Worm (Caenorhabditis elegans) whole organism, L2 larva: ENCODE results near the gene spk-1.

Source experiments
- C34F6.9 ChIP-seq: fragments of 150-350 bp; optimal IDR thresholded peaks from 2 replicates; lab custom pipeline; 2014; ENCODE audit warnings: missing biosample characterization, missing genetic modification characterization
- F13H6.1 ChIP-seq: sonication (generic microtip); optimal IDR thresholded peaks from 2 replicates; lab custom pipeline; 2016; ENCODE audit warnings: missing genetic modification characterization, missing compliant biosample characterization
- R02D3.7 ChIP-seq: fragments of 150-350 bp; optimal IDR thresholded peaks from 2 replicates; lab custom pipeline; 2014; ENCODE audit warnings: missing biosample characterization, missing genetic modification characterization
- Y55F3AM.14 ChIP-seq: fragments of 200-800 bp; sonication (Bioruptor generic); optimal IDR thresholded peaks from 2 replicates; lab custom pipeline; 2018; ENCODE audit warnings: mild to moderate bottlenecking, missing genetic modification characterization, missing compliant biosample characterization
- alr-1 ChIP-seq: fragments of 150-350 bp; optimal IDR thresholded peaks from 2 replicates; lab custom pipeline; 2014; ENCODE audit warnings: missing biosample characterization, missing genetic modification characterization
- aly-2 ChIP-seq: fragments of 150-350 bp; optimal IDR thresholded peaks from 2 replicates; lab custom pipeline; 2014; ENCODE audit warnings: missing biosample characterization, missing genetic modification characterization
- blmp-1 ChIP-seq: sonication (generic microtip); optimal IDR thresholded peaks from 2 replicates; lab custom pipeline; 2017; ENCODE audit warnings: missing genetic modification characterization, mild to moderate bottlenecking, missing compliant biosample characterization, antibody characterized with exemption, moderate library complexity; ENCODE audit not compliant: insufficient read depth
- crh-2 ChIP-seq: sonication (generic microtip); optimal IDR thresholded peaks from 2 replicates; lab custom pipeline; 2017; ENCODE audit warnings: missing biosample characterization, missing genetic modification characterization
- dmd-4 ChIP-seq: sonication (generic microtip); optimal IDR thresholded peaks from 2 replicates; lab custom pipeline; 2017; ENCODE audit warnings: missing biosample characterization, missing genetic modification characterization
- egl-27 ChIP-seq: sonication (generic microtip); optimal IDR thresholded peaks from 3 replicates; lab custom pipeline; 2017; ENCODE audit warnings: missing biosample characterization, missing genetic modification reagents, missing genetic modification characterization
- fos-1 ChIP-seq: fragments of 150-350 bp; optimal IDR thresholded peaks from 2 replicates; lab custom pipeline; 2014; ENCODE audit warnings: missing biosample characterization, missing genetic modification characterization
- gmeb-1 ChIP-seq: fragments of 150-350 bp; optimal IDR thresholded peaks from 2 replicates; lab custom pipeline; 2014; ENCODE audit warnings: missing biosample characterization, missing genetic modification characterization
- lin-11 ChIP-seq: fragments of 150-350 bp; sonication (generic microtip); optimal IDR thresholded peaks from 2 replicates; lab custom pipeline; 2014; ENCODE audit warnings: missing biosample characterization, missing genetic modification characterization, inconsistent platforms, mixed read lengths
- lin-39 ChIP-seq: fragments of 150-350 bp; optimal IDR thresholded peaks from 2 replicates; lab custom pipeline; 2014; ENCODE audit warnings: missing biosample characterization, missing genetic modification reagents, missing genetic modification characterization
- lsy-2 ChIP-seq, 2 experiments: fragments of 150-350 bp in 1 of 2; sonication (generic microtip) in 1 of 2; optimal IDR thresholded peaks; 2 replicates each; lab custom pipeline; 2014 to 2017; ENCODE audit warnings: missing biosample characterization in 2 of 2, missing genetic modification characterization in 2 of 2
- mab-5 ChIP-seq: fragments of 150-350 bp; optimal IDR thresholded peaks from 2 replicates; lab custom pipeline; 2014; ENCODE audit warnings: missing biosample characterization, missing genetic modification characterization
- mbf-1 ChIP-seq: sonication (generic microtip); optimal IDR thresholded peaks from 2 replicates; lab custom pipeline; 2017; ENCODE audit warnings: missing biosample characterization, missing genetic modification characterization
- nhr-12 ChIP-seq: fragments of 150-350 bp; optimal IDR thresholded peaks from 2 replicates; lab custom pipeline; 2014; ENCODE audit warnings: missing biosample characterization, missing genetic modification characterization
- nhr-129 ChIP-seq: fragments of 150-350 bp; optimal IDR thresholded peaks from 2 replicates; lab custom pipeline; 2014; ENCODE audit warnings: missing biosample characterization, missing genetic modification characterization
- nhr-21 ChIP-seq: fragments of 150-350 bp; optimal IDR thresholded peaks from 2 replicates; lab custom pipeline; 2014; ENCODE audit warnings: missing biosample characterization, missing genetic modification characterization
- nhr-23 ChIP-seq: fragments of 150-350 bp; optimal IDR thresholded peaks from 2 replicates; lab custom pipeline; 2014; ENCODE audit warnings: missing biosample characterization, missing genetic modification reagents, missing genetic modification characterization
- nhr-237 ChIP-seq: fragments of 150-350 bp; optimal IDR thresholded peaks from 2 replicates; lab custom pipeline; 2014; ENCODE audit warnings: missing biosample characterization, missing genetic modification characterization
- nhr-25 ChIP-seq: fragments of 150-350 bp; sonication (generic microtip); optimal IDR thresholded peaks from 3 replicates; lab custom pipeline; 2014; ENCODE audit warnings: missing biosample characterization, missing genetic modification characterization
- nhr-6 ChIP-seq: fragments of 150-350 bp; optimal IDR thresholded peaks from 2 replicates; lab custom pipeline; 2014; ENCODE audit warnings: missing biosample characterization, missing genetic modification characterization
- nhr-77 ChIP-seq: fragments of 150-350 bp; optimal IDR thresholded peaks from 2 replicates; lab custom pipeline; 2014; ENCODE audit warnings: missing biosample characterization, missing genetic modification characterization
- peb-1 ChIP-seq: fragments of 150-350 bp; optimal IDR thresholded peaks from 2 replicates; lab custom pipeline; 2014; ENCODE audit warnings: missing biosample characterization, missing genetic modification characterization
- sma-9 ChIP-seq, 2 experiments: fragments of 150-350 bp in 1 of 2; sonication (generic microtip) in 1 of 2; optimal IDR thresholded peaks; 2 replicates each; lab custom pipeline; 2014 to 2016; ENCODE audit warnings: missing genetic modification characterization in 2 of 2, mild to moderate bottlenecking in 1 of 2, missing biosample characterization in 1 of 2, missing compliant biosample characterization in 1 of 2, missing genetic modification reagents in 1 of 2, moderate library complexity in 1 of 2
- unc-39 ChIP-seq: fragments of 150-350 bp; optimal IDR thresholded peaks from 2 replicates; lab custom pipeline; 2014; ENCODE audit warnings: missing biosample characterization, missing genetic modification characterization
- unc-55 ChIP-seq: fragments of 150-350 bp; sonication (generic microtip); optimal IDR thresholded peaks from 3 replicates; lab custom pipeline; 2014; ENCODE audit warnings: missing biosample characterization, missing genetic modification reagents, missing genetic modification characterization
- unc-62 ChIP-seq: fragments of 150-350 bp; optimal IDR thresholded peaks from 2 replicates; lab custom pipeline; 2014; ENCODE audit warnings: missing biosample characterization, missing genetic modification reagents, missing genetic modification characterization
- zag-1 ChIP-seq: fragments of 150-350 bp; optimal IDR thresholded peaks from 2 replicates; lab custom pipeline; 2014; ENCODE audit warnings: missing biosample characterization, missing genetic modification characterization
- ztf-1 ChIP-seq: fragments of 200-800 bp; sonication (Bioruptor generic); conservative IDR thresholded peaks from 2 replicates; pipeline ENCODE4 v1.3.6; 2022; ENCODE audit warnings: missing genetic modification characterization, missing compliant biosample characterization

The spk-1 gene

ce11 chrIII:9482423-9482993, 26.1 kb downstream of the spk-1 start:
- TF ChIP-seq fos-1 (peak; percentile 48), C34F6.9 (tag; lab: Kevin White, UChicago) (peak; percentile 13), lin-39 (tag; lab: Kevin White, UChicago) (no peak), nhr-129 (tag; lab: Kevin White, UChicago) (peak; percentile 29), nhr-23 (tag; lab: Kevin White, UChicago) (no peak)

DNA sequence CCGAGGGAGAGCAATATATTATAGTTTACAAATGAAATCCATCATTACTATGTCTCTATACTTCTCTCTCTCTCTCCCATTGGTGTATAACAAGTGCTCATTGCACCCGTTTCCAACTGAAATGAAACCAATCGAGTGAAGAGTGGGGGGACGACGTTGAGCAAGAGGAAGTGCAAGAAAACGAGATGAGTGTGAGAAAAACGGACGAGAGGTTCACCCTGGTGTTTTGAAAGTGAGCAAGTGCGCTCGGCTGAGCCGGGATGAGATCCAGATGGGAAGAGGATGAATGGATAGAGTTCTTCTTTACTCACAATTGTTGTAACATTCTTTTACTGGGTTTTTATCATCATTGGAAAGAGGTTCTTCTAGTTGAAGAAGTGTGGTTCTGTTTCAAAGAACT, 27.3 kb downstream of the spk-1 start:
- TF ChIP-seq unc-39 (tag; lab: Kevin White, UChicago) (no peak), F13H6.1 (peak; percentile 7), nhr-25 (no peak), mbf-1 (no peak), zag-1 (tag; lab: Kevin White, UChicago) (peak; percentile 16), C34F6.9 (tag; lab: Kevin White, UChicago) (peak; percentile 46), lsy-2 (tag; optimal IDR thresholded peaks at IDR 0.05; lab: Kevin White, UChicago) (peak in 1 of 2 experiments; percentile 56), nhr-129 (tag; lab: Kevin White, UChicago) (peak; percentile 63), ztf-1 (GFP tag; lab: Robert Waterston, UW) (no peak), lin-11 (tag; lab: Kevin White, UChicago) (peak; percentile 27), sma-9 (GFP tag; optimal IDR thresholded peaks at IDR 0.05; lab: Kevin White, UChicago) (peak; percentile 3), sma-9 (tag; optimal IDR thresholded peaks at IDR 0.05; lab: Kevin White, UChicago) (no peak), unc-62 (GFP tag; lab: Kevin White, UChicago) (no peak), alr-1 (tag; lab: Kevin White, UChicago) (no peak), nhr-6 (tag; lab: Kevin White, UChicago) (no peak), peb-1 (tag; lab: Kevin White, UChicago) (no peak), unc-55 (GFP tag; lab: Kevin White, UChicago) (peak; percentile 61)

DNA sequence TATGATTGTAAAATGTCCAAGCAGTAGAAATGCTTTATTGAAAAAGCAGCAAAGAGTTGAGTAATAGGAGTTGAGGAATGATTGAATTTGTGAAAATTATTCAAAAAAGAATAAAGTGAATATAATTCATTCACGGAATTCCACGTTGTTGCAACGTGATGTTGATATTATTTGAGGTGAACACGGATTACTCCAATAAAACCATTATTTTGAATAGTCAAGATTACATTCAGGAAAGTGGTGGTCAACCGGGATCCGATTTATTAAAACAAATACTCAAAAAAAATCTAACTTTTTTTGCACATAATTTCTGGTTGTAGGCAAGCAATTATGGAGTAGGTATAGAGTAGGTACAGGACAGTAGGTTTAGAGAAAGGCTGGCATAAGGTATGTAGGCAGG, 29.0 kb downstream of the spk-1 start, which contains the start of gene bre-3:
bre-3 (minus strand) TSS at position 101 of the 400 bp plus-strand sequence.
- TF ChIP-seq R02D3.7 (tag; lab: Kevin White, UChicago) = no peak
- TF ChIP-seq unc-39 (tag; lab: Kevin White, UChicago) = no peak
- TF ChIP-seq nhr-12 (tag; lab: Kevin White, UChicago) = no peak
- no peak for TF ChIP-seq aly-2 (tag; lab: Kevin White, UChicago)
- no peak for TF ChIP-seq Y55F3AM.14
- no peak for TF ChIP-seq C34F6.9 (tag; lab: Kevin White, UChicago)
- no peak for TF ChIP-seq nhr-237
- no peak for TF ChIP-seq nhr-21 (tag; lab: Kevin White, UChicago)
- no peak for TF ChIP-seq mab-5 (tag; lab: Kevin White, UChicago)
- no peak for TF ChIP-seq ztf-1 (GFP tag; lab: Robert Waterston, UW)
- no peak for TF ChIP-seq blmp-1 (tag; lab: Kevin White, UChicago)
- no peak for TF ChIP-seq crh-2 (tag; lab: Kevin White, UChicago)
- TF ChIP-seq gmeb-1 (tag; lab: Kevin White, UChicago) = no peak
- TF ChIP-seq sma-9 (GFP tag; optimal IDR thresholded peaks at IDR 0.05; lab: Kevin White, UChicago) = no peak
- TF ChIP-seq sma-9 (tag; optimal IDR thresholded peaks at IDR 0.05; lab: Kevin White, UChicago) = no peak
- no peak for TF ChIP-seq egl-27 (tag; lab: Kevin White, UChicago)
- TF ChIP-seq, all 48 proteins: peak for 0

ce11 chrIII:9487454-9487853, 31.0 kb downstream of the spk-1 start:
- TF ChIP-seq crh-2 (tag; lab: Kevin White, UChicago) (peak; percentile 12), F13H6.1 (no peak), gmeb-1 (tag; lab: Kevin White, UChicago) (peak; percentile 2), fos-1 (peak; percentile 78), egl-27 (tag; lab: Kevin White, UChicago) (no peak)
- TF ChIP-seq, all 48 proteins: peak for 3

DNA sequence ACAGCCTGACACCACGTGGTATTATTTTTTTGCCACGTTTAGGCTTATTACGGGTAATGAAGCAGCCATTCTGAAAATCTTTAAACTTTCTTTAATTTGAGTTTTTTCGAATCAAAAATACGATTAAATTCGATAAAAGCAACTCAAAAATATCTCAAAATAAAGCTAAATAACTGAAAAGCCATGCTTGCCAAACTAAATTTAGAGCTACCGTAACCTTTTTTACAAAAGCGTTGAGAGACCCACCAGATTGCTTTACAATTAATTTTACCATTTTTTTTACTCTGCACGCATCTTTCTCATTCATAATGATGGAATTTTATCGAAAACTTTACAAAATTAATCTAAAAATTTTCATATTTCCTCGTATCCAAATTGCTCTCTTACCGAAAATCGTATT, 31.6 kb downstream of the spk-1 start:
- TF ChIP-seq blmp-1 (tag; lab: Kevin White, UChicago) (no peak), unc-55 (GFP tag; lab: Kevin White, UChicago) (no peak), R02D3.7 (tag; lab: Kevin White, UChicago) (no peak), dmd-4 (no peak), nhr-77 (tag; lab: Kevin White, UChicago) (no peak)
- TF ChIP-seq, all 48 proteins: peak for 0
